Fruit fly (Drosophila melanogaster) whole organism, embryonic: Measurements from ENCODE around the gene CG46463.
A peak's percentile ranks its signal among the peaks of the same experiment; 100 is the strongest.

Experiments used
- Adf1 ChIP-seq: fragments of 200-800 bp; sonication (Bioruptor generic); IDR thresholded peaks from 2 replicates; pipeline ENCODE4 v1.3.6; 2022; ENCODE audit warnings: missing biosample characterization, missing genetic modification characterization
- CG10543 ChIP-seq: fragments of 200-800 bp; sonication (Bioruptor generic); optimal IDR thresholded peaks from 3 replicates; lab custom pipeline; 2017; ENCODE audit warnings: missing biosample characterization, mild to moderate bottlenecking, missing genetic modification characterization, moderate library complexity
- CG10565 ChIP-seq: fragments of 200-800 bp; sonication (Bioruptor generic); optimal IDR thresholded peaks from 3 replicates; lab custom pipeline; 2016; ENCODE audit warnings: missing biosample characterization, mild to moderate bottlenecking, missing genetic modification characterization
- CG11247 ChIP-seq: fragments of 200-800 bp; sonication (Bioruptor generic); IDR thresholded peaks from 2 replicates; pipeline ENCODE4 v1.3.6; 2022; ENCODE audit warnings: missing biosample characterization, missing genetic modification characterization
- CG12299 ChIP-seq: fragments of 200-800 bp; sonication (Bioruptor generic); optimal IDR thresholded peaks from 2 replicates; lab custom pipeline; 2018; ENCODE audit warnings: missing biosample characterization, mild to moderate bottlenecking, missing genetic modification characterization
- CG13775 ChIP-seq: fragments of 200-800 bp; sonication (Bioruptor generic); optimal IDR thresholded peaks from 3 replicates; lab custom pipeline; 2017; ENCODE audit warnings: missing biosample characterization, mild to moderate bottlenecking, missing genetic modification characterization
- CG15601 ChIP-seq: fragments of 200-800 bp; sonication (Bioruptor generic); optimal IDR thresholded peaks from 3 replicates; lab custom pipeline; 2019; ENCODE audit warnings: missing biosample characterization, mild to moderate bottlenecking, missing genetic modification characterization, moderate library complexity
- CG1602 ChIP-seq: fragments of 200-800 bp; sonication (Bioruptor generic); optimal IDR thresholded peaks from 3 replicates; lab custom pipeline; 2016; ENCODE audit warnings: missing biosample characterization, missing genetic modification characterization
- CG1603 ChIP-seq: fragments of 200-800 bp; sonication (Bioruptor generic); optimal IDR thresholded peaks from 2 replicates; lab custom pipeline; 2019; ENCODE audit warnings: missing biosample characterization, mild to moderate bottlenecking, missing genetic modification characterization, moderate library complexity
- CG18599 ChIP-seq: fragments of 200-800 bp; sonication (Bioruptor generic); optimal IDR thresholded peaks from 3 replicates; lab custom pipeline; 2017; ENCODE audit warnings: missing biosample characterization, missing genetic modification characterization, mild to moderate bottlenecking, moderate library complexity, missing genetic modification reagents
- CG18764 ChIP-seq: fragments of 200-800 bp; sonication (Bioruptor generic); optimal IDR thresholded peaks from 3 replicates; lab custom pipeline; 2016; ENCODE audit warnings: missing biosample characterization, missing genetic modification characterization
- CG2116 ChIP-seq: fragments of 200-800 bp; sonication (Bioruptor generic); optimal IDR thresholded peaks from 3 replicates; lab custom pipeline; 2018; ENCODE audit warnings: missing biosample characterization, mild to moderate bottlenecking, missing genetic modification characterization
- CG31224 ChIP-seq: fragments of 200-800 bp; sonication (Bioruptor generic); IDR thresholded peaks from 2 replicates; pipeline ENCODE4 v1.3.6; 2022; ENCODE audit warnings: missing biosample characterization, missing genetic modification characterization
- CG3995 ChIP-seq: fragments of 200-800 bp; sonication (Bioruptor generic); optimal IDR thresholded peaks from 3 replicates; lab custom pipeline; 2016; ENCODE audit warnings: missing biosample characterization, missing genetic modification characterization
- CG6854 ChIP-seq: fragments of 200-800 bp; sonication (Bioruptor generic); optimal IDR thresholded peaks from 3 replicates; lab custom pipeline; 2017; ENCODE audit warnings: missing biosample characterization, mild to moderate bottlenecking, missing genetic modification characterization
- CG7357 ChIP-seq: fragments of 200-800 bp; sonication (Bioruptor generic); IDR thresholded peaks from 3 replicates; pipeline ENCODE4 v1.3.6; 2022; ENCODE audit warnings: missing biosample characterization, missing genetic modification characterization
- CG7372 ChIP-seq: fragments of 200-800 bp; sonication (Bioruptor generic); IDR thresholded peaks from 2 replicates; pipeline ENCODE4 v1.3.6; 2022; ENCODE audit warnings: missing biosample characterization, missing genetic modification characterization
- CG7928 ChIP-seq: fragments of 200-800 bp; sonication (Bioruptor generic); optimal IDR thresholded peaks from 2 replicates; lab custom pipeline; 2017; ENCODE audit warnings: missing biosample characterization, mild to moderate bottlenecking, missing genetic modification characterization
- CG8924 ChIP-seq: fragments of 200-800 bp; optimal IDR thresholded peaks from 3 replicates; lab custom pipeline; 2019; ENCODE audit warnings: missing biosample characterization, mild to moderate bottlenecking, missing genetic modification characterization, moderate library complexity
- CTCF ChIP-seq: fragments of 200-800 bp; sonication (Bioruptor generic); optimal IDR thresholded peaks from 2 replicates; lab custom pipeline; 2017; ENCODE audit warnings: missing biosample characterization, mild to moderate bottlenecking, missing genetic modification characterization, moderate library complexity
- Camta ChIP-seq: fragments of 200-800 bp; sonication (Bioruptor generic); optimal IDR thresholded peaks from 2 replicates; lab custom pipeline; 2016; ENCODE audit warnings: missing biosample characterization, missing genetic modification characterization
- CkIIα-i1 ChIP-seq: fragments of 200-800 bp; sonication (Bioruptor generic); IDR thresholded peaks from 2 replicates; pipeline ENCODE4 v1.3.6; 2022; ENCODE audit warnings: missing biosample characterization, missing genetic modification characterization
- D19A ChIP-seq: fragments of 200-800 bp; optimal IDR thresholded peaks from 3 replicates; lab custom pipeline; 2019; ENCODE audit warnings: missing biosample characterization, mild to moderate bottlenecking, missing genetic modification characterization, moderate library complexity
- Dad ChIP-seq: fragments of 200-800 bp; sonication (Bioruptor generic); optimal IDR thresholded peaks from 3 replicates; lab custom pipeline; 2016; ENCODE audit warnings: missing biosample characterization, missing genetic modification characterization
- Ets97D ChIP-seq: fragments of 200-800 bp; sonication (Bioruptor generic); optimal IDR thresholded peaks from 3 replicates; lab custom pipeline; 2016; ENCODE audit warnings: missing biosample characterization, missing genetic modification characterization
- Hr78 ChIP-seq, 2 experiments: fragments of 200-800 bp in 1 of 2; fragments of >200 bp in 1 of 2; sonication (Bioruptor generic) in 1 of 2; optimal IDR thresholded peaks; 2 replicates each; lab custom pipeline; 2017 to 2019; ENCODE audit warnings: missing biosample characterization in 2 of 2, missing genetic modification characterization in 2 of 2, mild to moderate bottlenecking in 1 of 2, moderate library complexity in 1 of 2
- Med ChIP-seq: fragments of 200-800 bp; sonication (Bioruptor generic); peaks from one replicate; lab custom pipeline; 2016; ENCODE audit warnings: missing biosample characterization, missing genetic modification characterization, mild to moderate bottlenecking, inconsistent platforms, moderate library complexity
- NC2β ChIP-seq: fragments of 200-800 bp; sonication (Bioruptor generic); optimal IDR thresholded peaks from 2 replicates; lab custom pipeline; 2016; ENCODE audit warnings: missing biosample characterization, missing genetic modification characterization
- ap ChIP-seq: fragments of 200-800 bp; sonication (Bioruptor generic); IDR thresholded peaks from 2 replicates; pipeline ENCODE4 v1.3.6; 2022; ENCODE audit warnings: missing biosample characterization, missing genetic modification characterization
- cas ChIP-seq: fragments of 200-800 bp; sonication (Bioruptor generic); IDR thresholded peaks from 2 replicates; pipeline ENCODE4 v1.3.6; 2022; ENCODE audit warnings: missing biosample characterization, missing genetic modification characterization
- corto ChIP-seq: fragments of 200-800 bp; sonication (Bioruptor generic); optimal IDR thresholded peaks from 2 replicates; lab custom pipeline; 2016; ENCODE audit warnings: missing biosample characterization, mild to moderate bottlenecking, missing genetic modification characterization, moderate library complexity
- dan ChIP-seq: fragments of 200-800 bp; sonication (Bioruptor generic); IDR thresholded peaks from 2 replicates; pipeline ENCODE4 v1.3.6; 2022; ENCODE audit warnings: missing biosample characterization, missing genetic modification characterization
- dysf ChIP-seq: fragments of 200-800 bp; sonication (Bioruptor generic); IDR thresholded peaks from 3 replicates; pipeline ENCODE4 v1.3.6; 2022; ENCODE audit warnings: missing biosample characterization, missing genetic modification characterization
- exex ChIP-seq: fragments of 200-800 bp; sonication (Bioruptor generic); optimal IDR thresholded peaks from 4 replicates; lab custom pipeline; 2018; ENCODE audit warnings: missing biosample characterization, mild to moderate bottlenecking, missing genetic modification characterization, moderate library complexity
- fd3F ChIP-seq: fragments of 200-800 bp; sonication (Bioruptor generic); optimal IDR thresholded peaks from 2 replicates; lab custom pipeline; 2018; ENCODE audit warnings: missing biosample characterization, mild to moderate bottlenecking, missing genetic modification characterization, moderate library complexity
- ftz-f1 ChIP-seq: fragments of 200-800 bp; sonication (Bioruptor generic); optimal IDR thresholded peaks from 2 replicates; lab custom pipeline; 2016; ENCODE audit warnings: missing biosample characterization, missing genetic modification characterization
- hbn ChIP-seq: fragments of 200-800 bp; sonication (Bioruptor generic); IDR thresholded peaks from 2 replicates; pipeline ENCODE4 v1.3.6; 2022; ENCODE audit warnings: missing biosample characterization, missing genetic modification characterization; ENCODE audit not compliant: partially characterized antibody
- kah ChIP-seq: fragments of 200-800 bp; sonication (Bioruptor generic); optimal IDR thresholded peaks from 2 replicates; lab custom pipeline; 2018; ENCODE audit warnings: missing biosample characterization, mild to moderate bottlenecking, missing genetic modification characterization
- ken ChIP-seq: fragments of 200-800 bp; sonication (Bioruptor generic); IDR thresholded peaks from 3 replicates; pipeline ENCODE4 v1.3.6; 2022; ENCODE audit warnings: missing biosample characterization, missing genetic modification characterization
- lab ChIP-seq: fragments of 200-800 bp; sonication (Bioruptor generic); optimal IDR thresholded peaks from 3 replicates; lab custom pipeline; 2017; ENCODE audit warnings: missing biosample characterization, missing genetic modification characterization, mild to moderate bottlenecking, moderate library complexity, missing genetic modification reagents
- org-1 ChIP-seq: fragments of 200-800 bp; sonication (Bioruptor generic); optimal IDR thresholded peaks from 2 replicates; lab custom pipeline; 2017; ENCODE audit warnings: missing biosample characterization, missing genetic modification characterization
- otp ChIP-seq: fragments of 200-800 bp; sonication (Bioruptor generic); IDR thresholded peaks from 3 replicates; pipeline ENCODE4, ENCODE4 v1.3.6; 2022; ENCODE audit warnings: missing biosample characterization, missing genetic modification characterization
- phol ChIP-seq: fragments of 200-800 bp; sonication (Bioruptor generic); optimal IDR thresholded peaks from 3 replicates; lab custom pipeline; 2018; ENCODE audit warnings: missing biosample characterization, mild to moderate bottlenecking, missing genetic modification characterization, moderate library complexity
- rib ChIP-seq: fragments of 200-800 bp; sonication (Bioruptor generic); IDR thresholded peaks from 2 replicates; pipeline ENCODE4 v1.3.6; 2022; ENCODE audit warnings: missing biosample characterization, missing genetic modification characterization
- ro ChIP-seq: fragments of 200-800 bp; sonication (Bioruptor generic); IDR thresholded peaks from 2 replicates; pipeline ENCODE4 v1.3.6; 2022; ENCODE audit warnings: missing biosample characterization, missing genetic modification characterization
- so ChIP-seq: fragments of 200-800 bp; sonication (Bioruptor generic); IDR thresholded peaks from 3 replicates; pipeline ENCODE4 v1.3.6; 2022; ENCODE audit warnings: missing biosample characterization, missing genetic modification characterization
- stwl ChIP-seq: fragments of 200-800 bp; sonication (Bioruptor generic); optimal IDR thresholded peaks from 3 replicates; lab custom pipeline; 2018; ENCODE audit warnings: missing biosample characterization, mild to moderate bottlenecking, missing genetic modification characterization, moderate library complexity
- twi ChIP-seq: fragments of 200-800 bp; optimal IDR thresholded peaks from 2 replicates; lab custom pipeline; 2019; ENCODE audit warnings: missing biosample characterization, mild to moderate bottlenecking, missing genetic modification characterization, moderate library complexity
- usp ChIP-seq: fragments of >200 bp; optimal IDR thresholded peaks from 2 replicates; lab custom pipeline; 2017; ENCODE audit warnings: missing biosample characterization, missing genetic modification characterization
- vnd ChIP-seq: fragments of 200-800 bp; sonication (Bioruptor generic); IDR thresholded peaks from 3 replicates; pipeline ENCODE4 v1.3.6; 2022; ENCODE audit warnings: missing biosample characterization, missing genetic modification characterization; ENCODE audit not compliant: partially characterized antibody

CG46463 gene

dm6 chr3L:3432656-3433344 lies 28.3 kb upstream of the CG46463 start (continued):
- TF ChIP-seq vnd (GFP tag; lab: Robert Waterston, UW): no peak
- TF ChIP-seq CG2116 (GFP tag; lab: Kevin White, UChicago): peak; percentile 42
- TF ChIP-seq CG6854 (GFP tag; lab: Kevin White, UChicago): peak; percentile 72
- peak; percentile 86 for TF ChIP-seq so (GFP tag; lab: Robert Waterston, UW)
- peak; percentile 43 for TF ChIP-seq CG3995 (GFP tag; lab: Kevin White, UChicago)
- TF ChIP-seq hbn (GFP tag; lab: Robert Waterston, UW): no peak
- peak; percentile 89 for TF ChIP-seq CG8924 (tag; lab: Kevin White, UChicago)
- TF ChIP-seq Ets97D (GFP tag; lab: Kevin White, UChicago): peak; percentile 23
- TF ChIP-seq CTCF: peak; percentile 24
- peak; percentile 52 for TF ChIP-seq CG18764
- peak; percentile 75 for TF ChIP-seq org-1 (GFP tag; lab: Kevin White, UChicago)
- TF ChIP-seq usp (GFP tag; lab: Kevin White, UChicago): no peak
- TF ChIP-seq CG7357 (GFP tag; lab: Robert Waterston, UW): peak; percentile 75
- TF ChIP-seq CG11247 (GFP tag; lab: Robert Waterston, UW): peak; percentile 76
- peak; percentile 76 for TF ChIP-seq CG7372 (GFP tag; lab: Robert Waterston, UW)
- TF ChIP-seq D19A (tag; lab: Kevin White, UChicago): peak; percentile 73
- TF ChIP-seq ken: peak; percentile 72; the same call in 2 of the 3 replicates
- TF ChIP-seq phol (tag; lab: Kevin White, UChicago): peak; percentile 84
- TF ChIP-seq corto (GFP tag; lab: Kevin White, UChicago): peak; percentile 16
- TF ChIP-seq CG1602 (GFP tag; lab: Kevin White, UChicago): peak; percentile 68
- TF ChIP-seq stwl (tag; lab: Kevin White, UChicago): no peak
- peak; percentile 65 for TF ChIP-seq CG15601
- peak; percentile 38 for TF ChIP-seq exex (tag; lab: Kevin White, UChicago)
- TF ChIP-seq otp: peak; percentile 84
- peak; percentile 62 for TF ChIP-seq kah (GFP tag; lab: Kevin White, UChicago)
- TF ChIP-seq CG31224 (GFP tag; lab: Robert Waterston, UW): peak; percentile 76
- peak in 1 of 2 experiments; percentile 66 for TF ChIP-seq Hr78 (GFP tag; optimal IDR thresholded peaks at IDR 0.05; lab: Kevin White, UChicago)
- TF ChIP-seq twi (tag; lab: Kevin White, UChicago): peak; percentile 60
- TF ChIP-seq Med (GFP tag; lab: Kevin White, UChicago): peak; percentile 79
- peak; percentile 66 for TF ChIP-seq CG13775 (GFP tag; lab: Kevin White, UChicago)
- peak; percentile 84 for TF ChIP-seq fd3F (GFP tag; lab: Kevin White, UChicago)
- peak; percentile 46; the same call in 1 of the 2 replicates for TF ChIP-seq ro (GFP tag; lab: Robert Waterston, UW)
- TF ChIP-seq CG10543 (GFP tag; lab: Kevin White, UChicago): peak; percentile 54
- TF ChIP-seq Dad (GFP tag; lab: Kevin White, UChicago): peak; percentile 37
- TF ChIP-seq CG12299 (tag; lab: Kevin White, UChicago): peak; percentile 59
- TF ChIP-seq dysf: peak; percentile 93
- TF ChIP-seq NC2β (GFP tag; lab: Kevin White, UChicago): peak; percentile 24
- TF ChIP-seq rib (GFP tag; lab: Robert Waterston, UW): peak; percentile 62
- TF ChIP-seq ftz-f1 (GFP tag; lab: Kevin White, UChicago): peak; percentile 7
- TF ChIP-seq Adf1: peak; percentile 75
- peak; percentile 87 for TF ChIP-seq CG18599 (GFP tag; lab: Kevin White, UChicago)
- TF ChIP-seq CG1603 (tag; lab: Kevin White, UChicago): peak; percentile 73
- peak; percentile 94 for TF ChIP-seq lab
- TF ChIP-seq ap (GFP tag; lab: Robert Waterston, UW): peak; percentile 80
- peak; percentile 21 for TF ChIP-seq Camta (GFP tag; lab: Kevin White, UChicago)
- TF ChIP-seq CG10565 (GFP tag; lab: Kevin White, UChicago): no peak
- peak; percentile 77 for TF ChIP-seq cas (GFP tag; lab: Robert Waterston, UW)
- no peak for TF ChIP-seq dan
- 0 out of 2 replicates have a peak, but pooled peaks have one; percentile 43 for TF ChIP-seq CkIIα-i1
- peak; percentile 6 for TF ChIP-seq CG7928 (GFP tag; lab: Kevin White, UChicago)
